Worm (Caenorhabditis elegans) whole organism, mixed stage, embryonic: ENCODE data around the gene trmt-10C.2.

Experiments
- bed-3 ChIP-seq: fragments of 200-800 bp; sonication (Bioruptor generic); optimal IDR thresholded peaks from 3 replicates; lab custom pipeline; 2018; ENCODE audit warnings: mild to moderate bottlenecking, missing genetic modification characterization, moderate library complexity, missing compliant biosample characterization
- ceh-39 ChIP-seq: fragments of 150-350 bp; optimal IDR thresholded peaks from 2 replicates; lab custom pipeline; 2014; ENCODE audit warnings: missing biosample characterization, missing genetic modification characterization
- ceh-43 ChIP-seq: fragments of 200-800 bp; sonication (Bioruptor generic); optimal IDR thresholded peaks from 2 replicates; lab custom pipeline; 2018; ENCODE audit warnings: mild to moderate bottlenecking, missing genetic modification characterization, moderate library complexity, missing compliant biosample characterization
- ceh-83 ChIP-seq: fragments of 200-800 bp; sonication (Bioruptor generic); optimal IDR thresholded peaks from 2 replicates; lab custom pipeline; 2018; ENCODE audit warnings: mild to moderate bottlenecking, missing genetic modification characterization, missing compliant biosample characterization
- ces-1 ChIP-seq: fragments of 150-350 bp; optimal IDR thresholded peaks from 2 replicates; lab custom pipeline; 2014; ENCODE audit warnings: missing biosample characterization, missing genetic modification reagents, missing genetic modification characterization
- cnd-1 ChIP-seq: fragments of 200-800 bp; sonication (Bioruptor generic); optimal IDR thresholded peaks from 2 replicates; lab custom pipeline; 2018; ENCODE audit warnings: mild to moderate bottlenecking, missing genetic modification characterization, missing compliant biosample characterization
- drap-1 ChIP-seq: fragments of 200-800 bp; sonication (Bioruptor generic); optimal IDR thresholded peaks from 3 replicates; lab custom pipeline; 2018; ENCODE audit warnings: mild to moderate bottlenecking, missing genetic modification characterization, missing compliant biosample characterization
- elt-3 ChIP-seq: fragments of 150-350 bp; optimal IDR thresholded peaks from 2 replicates; lab custom pipeline; 2014; ENCODE audit warnings: missing biosample characterization, missing genetic modification characterization
- flh-1 ChIP-seq: fragments of 200-800 bp; sonication (Bioruptor generic); optimal IDR thresholded peaks from 2 replicates; lab custom pipeline; 2018; ENCODE audit warnings: mild to moderate bottlenecking, missing genetic modification characterization, moderate library complexity, missing compliant biosample characterization
- ham-2 ChIP-seq: fragments of 200-800 bp; sonication (Bioruptor generic); optimal IDR thresholded peaks from 2 replicates; lab custom pipeline; 2018; ENCODE audit warnings: mild to moderate bottlenecking, missing genetic modification characterization, missing compliant biosample characterization
- lin-13 ChIP-seq: fragments of 150-350 bp; optimal IDR thresholded peaks from 2 replicates; lab custom pipeline; 2014; ENCODE audit warnings: missing biosample characterization, missing genetic modification characterization
- lsy-2 ChIP-seq: fragments of 150-350 bp; optimal IDR thresholded peaks from 2 replicates; lab custom pipeline; 2014; ENCODE audit warnings: missing biosample characterization, missing genetic modification characterization
- mab-5 ChIP-seq: fragments of 150-350 bp; optimal IDR thresholded peaks from 2 replicates; lab custom pipeline; 2014; ENCODE audit warnings: missing biosample characterization, missing genetic modification characterization
- mep-1 ChIP-seq: fragments of 150-350 bp; optimal IDR thresholded peaks from 2 replicates; lab custom pipeline; 2017; ENCODE audit warnings: missing biosample characterization, missing genetic modification reagents, missing genetic modification characterization, inconsistent platforms
- mls-2 ChIP-seq: sonication (generic microtip); optimal IDR thresholded peaks from 2 replicates; lab custom pipeline; 2016; ENCODE audit warnings: mild to moderate bottlenecking, missing genetic modification characterization, moderate library complexity, missing compliant biosample characterization
- nhr-12 ChIP-seq: fragments of 150-350 bp; optimal IDR thresholded peaks from 2 replicates; lab custom pipeline; 2014; ENCODE audit warnings: missing biosample characterization, missing genetic modification characterization
- nhr-2 ChIP-seq: fragments of 150-350 bp; optimal IDR thresholded peaks from 2 replicates; lab custom pipeline; 2014; ENCODE audit warnings: missing biosample characterization, missing genetic modification characterization
- nhr-237 ChIP-seq: fragments of 150-350 bp; optimal IDR thresholded peaks from 2 replicates; lab custom pipeline; 2014; ENCODE audit warnings: missing biosample characterization, missing genetic modification characterization
- nhr-76 ChIP-seq: sonication (generic microtip); optimal IDR thresholded peaks from 2 replicates; lab custom pipeline; 2017; ENCODE audit warnings: missing biosample characterization, missing genetic modification characterization
- sem-2 ChIP-seq: fragments of 200-800 bp; sonication (Bioruptor generic); optimal IDR thresholded peaks from 2 replicates; lab custom pipeline; 2018; ENCODE audit warnings: mild to moderate bottlenecking, missing genetic modification characterization, missing compliant biosample characterization
- sptf-1 ChIP-seq: sonication (generic microtip); optimal IDR thresholded peaks from 2 replicates; lab custom pipeline; 2017; ENCODE audit warnings: mild to moderate bottlenecking, missing genetic modification characterization, moderate library complexity, missing compliant biosample characterization
- tbx-8 ChIP-seq: fragments of 200-800 bp; sonication (Bioruptor generic); optimal IDR thresholded peaks from 2 replicates; lab custom pipeline; 2018; ENCODE audit warnings: mild to moderate bottlenecking, missing genetic modification characterization, moderate library complexity, missing compliant biosample characterization
- unc-120 ChIP-seq: sonication (generic microtip); optimal IDR thresholded peaks from 2 replicates; lab custom pipeline; 2017; ENCODE audit warnings: missing genetic modification characterization, missing compliant biosample characterization; ENCODE audit not compliant: poor library complexity, severe bottlenecking
- unc-39 ChIP-seq: fragments of 150-350 bp; optimal IDR thresholded peaks from 2 replicates; lab custom pipeline; 2014; ENCODE audit warnings: missing biosample characterization, missing genetic modification characterization
- unc-62 ChIP-seq: fragments of 150-350 bp; optimal IDR thresholded peaks from 2 replicates; lab custom pipeline; 2014; ENCODE audit warnings: missing biosample characterization, missing genetic modification reagents, missing genetic modification characterization
- zip-8 ChIP-seq: fragments of 150-350 bp; optimal IDR thresholded peaks from 2 replicates; lab custom pipeline; 2014; ENCODE audit warnings: missing biosample characterization, missing genetic modification characterization
- ztf-11 ChIP-seq: fragments of 150-350 bp; optimal IDR thresholded peaks from 2 replicates; lab custom pipeline; 2014; ENCODE audit warnings: missing biosample characterization, missing genetic modification characterization

Gene trmt-10C.2

ce11 chrIII:6310352-6310751 is 35.7 kb upstream of the trmt-10C.2 start:
- TF ChIP-seq ces-1 (GFP tag; lab: Kevin White, UChicago) = peak; percentile 89
- no peak for TF ChIP-seq cnd-1 (tag; lab: Kevin White, UChicago)
- TF ChIP-seq lsy-2 (tag; lab: Kevin White, UChicago) = no peak
- TF ChIP-seq, all 35 proteins: peak for 1

ce11 chrIII:6311452-6311851 is 34.6 kb upstream of the trmt-10C.2 start:
- TF ChIP-seq cnd-1 (tag; lab: Kevin White, UChicago) = no peak
- TF ChIP-seq unc-120 (tag; lab: Kevin White, UChicago) = no peak
- no peak for TF ChIP-seq unc-62 (GFP tag; lab: Kevin White, UChicago)
- TF ChIP-seq elt-3 = no peak
- TF ChIP-seq tbx-8 (GFP tag; lab: Kevin White, UChicago) = no peak
- no peak for TF ChIP-seq ham-2
- TF ChIP-seq ceh-39 (tag; lab: Kevin White, UChicago) = no peak

- TF ChIP-seq ces-1 (GFP tag; lab: Kevin White, UChicago) = peak; percentile 16
- no peak for TF ChIP-seq sptf-1
These were observed 33.8 kb upstream of the trmt-10C.2 start for ce11 chrIII:6312244-6312643.

ce11 chrIII:6315515-6315914 is 30.6 kb upstream of the trmt-10C.2 start:
- no peak for TF ChIP-seq ceh-43
- no peak for TF ChIP-seq ztf-11 (tag; lab: Kevin White, UChicago)
- no peak for TF ChIP-seq nhr-76
- no peak for TF ChIP-seq mab-5 (tag; lab: Kevin White, UChicago)
- no peak for TF ChIP-seq unc-39 (tag; lab: Kevin White, UChicago)
- TF ChIP-seq mep-1 = no peak
- TF ChIP-seq elt-3 = no peak
- TF ChIP-seq drap-1 = no peak
- TF ChIP-seq flh-1 = no peak
- TF ChIP-seq sptf-1 = no peak

- TF ChIP-seq mab-5 (tag; lab: Kevin White, UChicago) = no peak
These were observed 29.3 kb upstream of the trmt-10C.2 start for ce11 chrIII:6316795-6317194.

- TF ChIP-seq unc-120 (tag; lab: Kevin White, UChicago) (no peak), zip-8 (tag; lab: Kevin White, UChicago) (no peak), ces-1 (GFP tag; lab: Kevin White, UChicago) (peak; percentile 98), unc-62 (GFP tag; lab: Kevin White, UChicago) (no peak)
- TF ChIP-seq, all 35 proteins: peak for 1
These were observed 28.7 kb upstream of the trmt-10C.2 start for ce11 chrIII:6317345-6317744.

- no peak for TF ChIP-seq nhr-2
- TF ChIP-seq mep-1 = no peak
- no peak for TF ChIP-seq tbx-8 (GFP tag; lab: Kevin White, UChicago)
- TF ChIP-seq ceh-43 = no peak
- TF ChIP-seq flh-1 = no peak
- TF ChIP-seq ham-2 = no peak
- no peak for TF ChIP-seq elt-3
- no peak for TF ChIP-seq bed-3 (GFP tag; lab: Kevin White, UChicago)
- TF ChIP-seq lin-13 (tag; lab: Kevin White, UChicago) = no peak
- no peak for TF ChIP-seq cnd-1 (tag; lab: Kevin White, UChicago)
- TF ChIP-seq sem-2 = no peak
- TF ChIP-seq ces-1 (GFP tag; lab: Kevin White, UChicago) = no peak
- TF ChIP-seq lsy-2 (tag; lab: Kevin White, UChicago) = no peak
- no peak for TF ChIP-seq nhr-76
- TF ChIP-seq mls-2 (tag; lab: Kevin White, UChicago) = no peak
- no peak for TF ChIP-seq unc-62 (GFP tag; lab: Kevin White, UChicago)
- TF ChIP-seq nhr-12 (tag; lab: Kevin White, UChicago) = no peak
- no peak for TF ChIP-seq ceh-83
These were observed 21.9 kb upstream of the trmt-10C.2 start, which contains the start of gene C56G2.5 for ce11 chrIII:6324139-6324538. Gene C56G2.5, minus strand, starts transcription at chrIII:6324239.

- TF ChIP-seq nhr-237 (tag; lab: Kevin White, UChicago) (no peak), zip-8 (tag; lab: Kevin White, UChicago) (peak; percentile 90)
These were observed 14.8 kb upstream of the trmt-10C.2 start, which contains the start of gene C56G2.4 for ce11 chrIII:6331211-6331782. Gene C56G2.4, plus strand, starts transcription at chrIII:6331732.
